Worm (Caenorhabditis elegans): ENCODE results near the gene T10B10.9.

DNA sequence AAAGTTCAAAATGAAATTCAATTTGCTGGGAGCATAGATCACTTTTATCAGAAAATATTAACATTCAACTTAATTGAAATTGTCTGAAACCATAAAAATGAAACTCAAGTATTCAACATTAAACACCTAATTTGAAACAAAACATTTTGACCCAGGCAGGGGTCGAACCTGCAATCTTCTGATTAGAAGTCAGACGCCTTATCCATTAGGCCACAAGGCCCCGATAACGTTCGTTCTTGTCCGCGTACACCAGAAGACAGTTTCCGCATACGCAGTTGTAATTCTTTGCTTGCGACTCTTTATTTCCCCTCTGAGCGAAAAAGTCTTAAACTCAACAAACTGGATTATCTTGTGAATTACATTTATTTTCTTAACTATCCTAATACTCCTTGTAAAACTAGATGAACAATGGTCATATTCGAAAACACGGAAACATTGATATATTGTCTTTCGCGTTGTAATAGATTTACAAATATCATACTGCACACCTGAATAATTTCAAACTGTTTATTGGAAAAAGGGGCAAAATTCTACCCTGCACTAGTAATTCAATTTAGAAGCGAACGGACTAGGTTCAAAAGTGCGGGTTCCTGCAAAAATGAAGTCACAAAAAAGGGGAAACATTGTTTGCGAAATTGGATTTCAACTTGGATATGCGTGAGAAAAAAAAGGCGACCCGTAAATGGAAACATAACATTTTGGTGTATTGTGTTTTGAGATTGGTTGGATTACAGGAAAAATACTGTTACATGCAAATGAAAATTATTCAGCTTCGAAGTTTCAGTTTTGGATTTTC is 17.6 kb upstream of the T10B10.9 start:
- TF ChIP-seq egl-27 (tag; optimal IDR thresholded peaks at IDR 0.05), result no peak
- no peak for TF ChIP-seq fkh-10 (GFP tag; optimal IDR thresholded peaks at IDR 0.05)
- no peak for TF ChIP-seq unc-39 (tag; optimal IDR thresholded peaks at IDR 0.05)
- TF ChIP-seq lin-39 (tag; optimal IDR thresholded peaks at IDR 0.05), result no peak
- TF ChIP-seq ztf-11 (tag; optimal IDR thresholded peaks at IDR 0.05), result no peak
- no peak for TF ChIP-seq unc-62 (GFP tag; optimal IDR thresholded peaks at IDR 0.05)
- no peak for TF ChIP-seq ceh-82 (tag; optimal IDR thresholded peaks at IDR 0.05)
- TF ChIP-seq ama-1 (optimal IDR thresholded peaks at IDR 0.05), result no peak
- no peak for TF ChIP-seq nhr-12 (tag; optimal IDR thresholded peaks at IDR 0.05)
- no peak for TF ChIP-seq R02D3.7 (tag; optimal IDR thresholded peaks at IDR 0.05)
- TF ChIP-seq egl-5 (tag; optimal IDR thresholded peaks at IDR 0.05), result no peak
- no peak for TF ChIP-seq mdl-1 (tag; optimal IDR thresholded peaks at IDR 0.05)
- TF ChIP-seq nhr-11 (tag; optimal IDR thresholded peaks at IDR 0.05), result no peak
- TF ChIP-seq nhr-23 (tag; optimal IDR thresholded peaks at IDR 0.05), result no peak

Measured in whole organism, L3 larva.